Fruit fly (Drosophila melanogaster): Measurements from ENCODE around the gene ssx.

DNA sequence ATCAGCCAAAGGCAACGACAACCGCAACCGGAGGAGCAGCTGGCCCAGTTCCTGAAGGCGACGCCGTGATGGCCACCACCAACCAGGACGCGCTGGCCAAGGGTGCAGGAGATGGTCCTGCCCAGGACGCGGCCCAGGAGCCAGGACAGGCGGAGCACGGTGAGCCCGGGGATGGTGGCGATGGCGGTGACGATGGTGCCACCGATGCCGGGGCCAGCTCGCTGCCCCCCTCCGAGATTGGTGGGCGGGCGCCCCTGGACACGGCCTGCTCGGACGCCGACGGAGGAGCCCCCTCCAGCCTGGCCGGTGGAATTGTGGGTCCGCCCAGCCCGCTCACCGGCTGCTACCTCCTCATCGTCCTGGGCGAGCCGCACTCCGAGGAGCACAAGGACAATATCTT, 43.9 kb downstream of the ssx start:
- TF ChIP-seq CG14711 (tag; optimal IDR thresholded peaks at IDR 0.05) (no peak), CG7045 (GFP tag; optimal IDR thresholded peaks at IDR 0.05) (no peak), cnc (optimal IDR thresholded peaks at IDR 0.05) (no peak), CG5204 (GFP tag; optimal IDR thresholded peaks at IDR 0.05) (no peak), pad (GFP tag; optimal IDR thresholded peaks at IDR 0.05) (no peak), tj (GFP tag; optimal IDR thresholded peaks at IDR 0.05) (no peak), CG1620 (GFP tag; optimal IDR thresholded peaks at IDR 0.05) (no peak), Clk (GFP tag; optimal IDR thresholded peaks at IDR 0.05) (no peak)

Measured in whole organism, adult.